Fruit fly (Drosophila melanogaster) whole organism, wandering third instar larva: ENCODE results near the gene SdicA.
"Not testable (repeated sequence)": the region's sequence is repeated elsewhere in the genome, so short reads cannot be mapped to it uniquely, and the experiment has no call there.

Experiments
- Abd-B ChIP-seq: fragments of >200 bp; optimal IDR thresholded peaks from 2 replicates; lab custom pipeline; 2017; ENCODE audit warnings: missing biosample characterization, missing genetic modification characterization
- CG32264 ChIP-seq: fragments of 200-800 bp; sonication (Bioruptor generic); optimal IDR thresholded peaks from 2 replicates; lab custom pipeline; 2016; ENCODE audit warnings: missing biosample characterization, missing genetic modification characterization
- CrebA ChIP-seq: fragments of 200-800 bp; sonication (Bioruptor generic); optimal IDR thresholded peaks from 2 replicates; lab custom pipeline; 2016; ENCODE audit warnings: missing biosample characterization, mild to moderate bottlenecking, missing genetic modification characterization, borderline replicate concordance
- Dif ChIP-seq: fragments of 200-275, 200-300 bp; sonication (Bioruptor generic); optimal IDR thresholded peaks from 2 replicates; lab custom pipeline; 2018; ENCODE audit warnings: missing biosample characterization, missing genetic modification characterization; ENCODE audit not compliant: partially characterized antibody
- GATAd ChIP-seq: sonication (Bioruptor generic); optimal IDR thresholded peaks from 2 replicates; lab custom pipeline; 2016; ENCODE audit warnings: missing biosample characterization, missing genetic modification characterization
- HLH106 ChIP-seq: fragments of 200-800 bp; optimal IDR thresholded peaks from 3 replicates; lab custom pipeline; 2019; ENCODE audit warnings: missing biosample characterization, mild to moderate bottlenecking, missing genetic modification characterization, moderate library complexity
- Hnf4 ChIP-seq: fragments of 200-800 bp; sonication (Bioruptor generic); optimal IDR thresholded peaks from 2 replicates; lab custom pipeline; 2016; ENCODE audit warnings: missing biosample characterization, mild to moderate bottlenecking, missing genetic modification characterization
- dmrt93B ChIP-seq: fragments of 200-800 bp; sonication (Bioruptor generic); optimal IDR thresholded peaks from 2 replicates; lab custom pipeline; 2018; ENCODE audit warnings: missing biosample characterization, mild to moderate bottlenecking, missing genetic modification characterization
- dsf ChIP-seq: sonication (Bioruptor generic); optimal IDR thresholded peaks from 2 replicates; lab custom pipeline; 2016; ENCODE audit warnings: missing biosample characterization, missing genetic modification characterization, borderline replicate concordance
- fru ChIP-seq: fragments of 200-800 bp; sonication (Bioruptor generic); optimal IDR thresholded peaks from 3 replicates; lab custom pipeline; 2016; ENCODE audit warnings: missing biosample characterization, mild to moderate bottlenecking, missing genetic modification characterization
- h ChIP-seq: fragments of 200-800 bp; sonication (Bioruptor generic); optimal IDR thresholded peaks from 3 replicates; lab custom pipeline; 2016; ENCODE audit warnings: missing biosample characterization, mild to moderate bottlenecking, missing genetic modification characterization
- jim ChIP-seq: fragments of 175-275, 200-325 bp; sonication (Bioruptor generic); optimal IDR thresholded peaks from 2 replicates; lab custom pipeline; 2016; ENCODE audit warnings: missing biosample characterization, mild to moderate bottlenecking, missing genetic modification characterization
- pan ChIP-seq: fragments of >200 bp; optimal IDR thresholded peaks from 2 replicates; lab custom pipeline; 2017
- usp ChIP-seq: fragments of >200 bp; optimal IDR thresholded peaks from 2 replicates; lab custom pipeline; 2017; ENCODE audit warnings: missing biosample characterization, missing genetic modification characterization

dm6 chrX:20224920-20225319 lies 23.2 kb upstream of the SdicA start, which contains the start of gene Sdic4:
- TF ChIP-seq dmrt93B (GFP tag; lab: Kevin White, UChicago); HLH106 (tag; lab: Kevin White, UChicago); pan (lab: Kevin White, UChicago); usp (GFP tag; lab: Kevin White, UChicago); CG32264; h (GFP tag; lab: Kevin White, UChicago); dsf (GFP tag; lab: Kevin White, UChicago); Hnf4 (GFP tag; lab: Kevin White, UChicago); CrebA (GFP tag; lab: Kevin White, UChicago); GATAd; fru (GFP tag; lab: Kevin White, UChicago); jim (GFP tag; lab: Kevin White, UChicago); Dif (GFP tag; lab: Kevin White, UChicago); Abd-B (GFP tag; lab: Kevin White, UChicago): not testable (repeated sequence)
